Worm (Caenorhabditis elegans) whole organism, young adult: ENCODE measurements around the gene C18H9.1.
A peak's percentile ranks its signal among the peaks of the same experiment; 100 is the strongest.

Experiments
- C17E4.6 ChIP-seq: fragments of 200-800 bp; sonication (Bioruptor generic); IDR thresholded peaks from 2 replicates; pipeline ENCODE4 v1.3.6; 2022; ENCODE audit warnings: missing genetic modification reagents, missing genetic modification characterization, missing compliant biosample characterization
- D2030.7 ChIP-seq: fragments of 200-800 bp; sonication (Bioruptor generic); IDR thresholded peaks from 2 replicates; pipeline ENCODE4 v1.3.6; 2022; ENCODE audit warnings: missing genetic modification reagents, missing genetic modification characterization, missing compliant biosample characterization
- F33H1.4 ChIP-seq: fragments of 200-800 bp; sonication (Bioruptor generic); IDR thresholded peaks from 2 replicates; pipeline ENCODE4 v1.3.6; 2022; ENCODE audit warnings: missing genetic modification reagents, missing genetic modification characterization, missing compliant biosample characterization
- F49E8.2 ChIP-seq: sonication (generic microtip); optimal IDR thresholded peaks from 3 replicates; lab custom pipeline; 2017; ENCODE audit warnings: missing genetic modification characterization, mild to moderate bottlenecking, missing compliant biosample characterization, antibody characterized with exemption, moderate library complexity; ENCODE audit not compliant: insufficient read depth
- F52B5.7 ChIP-seq: sonication (generic microtip); optimal IDR thresholded peaks from 2 replicates; lab custom pipeline; 2016; ENCODE audit warnings: mild to moderate bottlenecking, missing genetic modification characterization, missing compliant biosample characterization
- Y53G8AR.9 ChIP-seq: fragments of 200-800 bp; sonication (Bioruptor generic); conservative IDR thresholded peaks from 2 replicates; pipeline ENCODE4 v1.3.6; 2022; ENCODE audit warnings: missing genetic modification reagents, missing genetic modification characterization, missing compliant biosample characterization
- Y56A3A.18 ChIP-seq: fragments of 200-800 bp; sonication (Bioruptor generic); IDR thresholded peaks from 2 replicates; pipeline ENCODE4 v1.3.6; 2022; ENCODE audit warnings: missing genetic modification reagents, missing genetic modification characterization, missing compliant biosample characterization
- aptf-3 ChIP-seq: fragments of 200-800 bp; sonication (Bioruptor generic); IDR thresholded peaks from 2 replicates; pipeline ENCODE4 v1.3.6; 2022; ENCODE audit warnings: missing genetic modification characterization, missing compliant biosample characterization
- cebp-1 ChIP-seq, 2 experiments: fragments of 200-800 bp in 1 of 2; sonication (Bioruptor generic) in 1 of 2; sonication (generic microtip) in 1 of 2; IDR thresholded peaks in 1 of 2; optimal IDR thresholded peaks in 1 of 2; 2 replicates each; pipeline versions ENCODE4 v1.3.6 to Lab custom; 2017 to 2022; ENCODE audit warnings: missing compliant biosample characterization in 2 of 2, missing genetic modification characterization in 2 of 2, mild to moderate bottlenecking in 1 of 2, missing genetic modification reagents in 1 of 2, moderate library complexity in 1 of 2
- ceh-91 ChIP-seq: fragments of 200-800 bp; sonication (Bioruptor generic); IDR thresholded peaks from 2 replicates; pipeline ENCODE4 v1.3.6; 2022; ENCODE audit warnings: missing genetic modification reagents, missing genetic modification characterization, missing compliant biosample characterization
- chd-7 ChIP-seq: sonication (generic microtip); optimal IDR thresholded peaks from 2 replicates; lab custom pipeline; 2016; ENCODE audit warnings: mild to moderate bottlenecking, missing genetic modification characterization, moderate library complexity, missing compliant biosample characterization
- dox-1 ChIP-seq: fragments of 200-800 bp; sonication (Bioruptor generic); IDR thresholded peaks from 2 replicates; pipeline ENCODE4 v1.3.6; 2022; ENCODE audit warnings: missing genetic modification reagents, missing genetic modification characterization, missing compliant biosample characterization
- dpff-1 ChIP-seq: sonication (generic microtip); optimal IDR thresholded peaks from 2 replicates; lab custom pipeline; 2017; ENCODE audit warnings: mild to moderate bottlenecking, missing genetic modification characterization, missing compliant biosample characterization
- dpl-1 ChIP-seq: fragments of 150-350 bp; optimal IDR thresholded peaks from 2 replicates; lab custom pipeline; 2014; ENCODE audit warnings: missing biosample characterization, missing genetic modification reagents, missing genetic modification characterization
- efl-1 ChIP-seq: fragments of 150-350 bp; optimal IDR thresholded peaks from 2 replicates; lab custom pipeline; 2014; ENCODE audit warnings: missing biosample characterization, missing genetic modification reagents, missing genetic modification characterization
- ekl-4 ChIP-seq: fragments of 200-800 bp; sonication (Bioruptor generic); IDR thresholded peaks from 2 replicates; pipeline ENCODE4 v1.3.6; 2022; ENCODE audit warnings: missing genetic modification reagents, missing genetic modification characterization, missing compliant biosample characterization
- gei-17 ChIP-seq: fragments of 200-800 bp; sonication (Bioruptor generic); optimal IDR thresholded peaks from 2 replicates; lab custom pipeline; 2018; ENCODE audit warnings: mild to moderate bottlenecking, missing genetic modification characterization, missing compliant biosample characterization
- hsf-1 ChIP-seq: fragments of 200-800 bp; sonication (Bioruptor generic); IDR thresholded peaks from 2 replicates; pipeline ENCODE4 v1.3.6; 2022; ENCODE audit warnings: missing genetic modification reagents, missing genetic modification characterization, missing compliant biosample characterization
- lin-35 ChIP-seq, 3 experiments: fragments of 150-350 bp in 2 of 3; sonication (generic microtip) in 1 of 3; optimal IDR thresholded peaks; 2 replicates each; lab custom pipeline; 2014 to 2018; ENCODE audit warnings: missing biosample characterization in 3 of 3, missing genetic modification characterization in 3 of 3, missing genetic modification reagents in 3 of 3
- lin-54 ChIP-seq: fragments of 200-800 bp; sonication (Bioruptor generic); optimal IDR thresholded peaks from 2 replicates; lab custom pipeline; 2018; ENCODE audit warnings: mild to moderate bottlenecking, missing genetic modification characterization, missing compliant biosample characterization
- lir-1 ChIP-seq: fragments of 200-800 bp; sonication (Bioruptor generic); conservative IDR thresholded peaks from 2 replicates; pipeline ENCODE4 v1.3.6; 2022; ENCODE audit warnings: missing genetic modification reagents, missing genetic modification characterization, missing compliant biosample characterization
- lsl-1 ChIP-seq: fragments of 200-800 bp; sonication (Bioruptor generic); optimal IDR thresholded peaks from 2 replicates; lab custom pipeline; 2018; ENCODE audit warnings: mild to moderate bottlenecking, missing genetic modification characterization, moderate library complexity, missing compliant biosample characterization
- lsy-27 ChIP-seq: sonication (generic microtip); optimal IDR thresholded peaks from 2 replicates; lab custom pipeline; 2017; ENCODE audit warnings: missing genetic modification characterization, mild to moderate bottlenecking, missing compliant biosample characterization, antibody characterized with exemption, missing genotype, borderline replicate concordance; ENCODE audit not compliant: insufficient read depth
- madf-6 ChIP-seq: fragments of 200-800 bp; sonication (Bioruptor generic); IDR thresholded peaks from 2 replicates; pipeline ENCODE4 v1.3.6; 2022; ENCODE audit warnings: missing genetic modification reagents, missing genetic modification characterization, missing compliant biosample characterization
- madf-8 ChIP-seq: fragments of 200-800 bp; sonication (Bioruptor generic); conservative IDR thresholded peaks from 2 replicates; pipeline ENCODE4 v1.3.6; 2022; ENCODE audit warnings: missing genetic modification reagents, missing genetic modification characterization, missing compliant biosample characterization
- mcd-1 ChIP-seq: fragments of 200-800 bp; sonication (Bioruptor generic); IDR thresholded peaks from 2 replicates; pipeline ENCODE4 v1.3.6; 2022; ENCODE audit warnings: missing genetic modification reagents, missing genetic modification characterization, missing compliant biosample characterization
- mes-4 ChIP-seq: sonication (generic microtip); optimal IDR thresholded peaks from 2 replicates; lab custom pipeline; 2016; ENCODE audit warnings: missing genotype, missing genetic modification characterization, missing compliant biosample characterization
- nfyb-1 ChIP-seq: fragments of 200-800 bp; sonication (Bioruptor generic); IDR thresholded peaks from 2 replicates; pipeline ENCODE4 v1.3.6; 2022; ENCODE audit warnings: missing genetic modification reagents, missing genetic modification characterization, missing compliant biosample characterization
- nhr-27 ChIP-seq: fragments of 200-800 bp; sonication (Bioruptor generic); optimal IDR thresholded peaks from 2 replicates; lab custom pipeline; 2018; ENCODE audit warnings: mild to moderate bottlenecking, missing genetic modification characterization, moderate library complexity, missing compliant biosample characterization
- nhr-80 ChIP-seq: sonication (generic microtip); optimal IDR thresholded peaks from 2 replicates; lab custom pipeline; 2016; ENCODE audit warnings: missing genetic modification characterization, missing compliant biosample characterization
- pbrm-1 ChIP-seq: fragments of 200-800 bp; sonication (Bioruptor generic); IDR thresholded peaks from 2 replicates; pipeline ENCODE4 v1.3.6; 2022; ENCODE audit warnings: missing genetic modification reagents, missing genetic modification characterization, missing compliant biosample characterization
- sdz-38 ChIP-seq: sonication (generic microtip); optimal IDR thresholded peaks from 2 replicates; lab custom pipeline; 2016; ENCODE audit warnings: missing genotype, missing genetic modification characterization, missing compliant biosample characterization
- sea-2 ChIP-seq: fragments of 200-800 bp; sonication (Bioruptor generic); IDR thresholded peaks from 2 replicates; pipeline ENCODE4 v1.3.6; 2022; ENCODE audit warnings: missing genetic modification characterization, missing compliant biosample characterization
- snpc-1.1 ChIP-seq: sonication (generic microtip); optimal IDR thresholded peaks from 2 replicates; lab custom pipeline; 2017; ENCODE audit warnings: missing genetic modification characterization, mild to moderate bottlenecking, missing compliant biosample characterization, antibody characterized with exemption, moderate library complexity, missing genotype, missing genetic modification reagents; ENCODE audit not compliant: insufficient read depth
- snpc-3.4 ChIP-seq: sonication (generic microtip); optimal IDR thresholded peaks from 2 replicates; lab custom pipeline; 2017; ENCODE audit warnings: missing genetic modification characterization, mild to moderate bottlenecking, missing compliant biosample characterization, antibody characterized with exemption, moderate library complexity, missing genotype, missing genetic modification reagents
- somi-1 ChIP-seq: fragments of 200-800 bp; sonication (Bioruptor generic); optimal IDR thresholded peaks from 2 replicates; lab custom pipeline; 2018; ENCODE audit warnings: mild to moderate bottlenecking, missing genetic modification characterization, missing compliant biosample characterization
- sptf-2 ChIP-seq: fragments of 200-800 bp; sonication (Bioruptor generic); optimal IDR thresholded peaks from 2 replicates; lab custom pipeline; 2018; ENCODE audit warnings: mild to moderate bottlenecking, missing genetic modification characterization, missing compliant biosample characterization
- tbp1 ChIP-seq: fragments of 200-800 bp; sonication (Bioruptor generic); optimal IDR thresholded peaks from 2 replicates; lab custom pipeline; 2018; ENCODE audit warnings: mild to moderate bottlenecking, missing genetic modification characterization, missing compliant biosample characterization
- tbx-9 ChIP-seq: sonication (generic microtip); optimal IDR thresholded peaks from 2 replicates; lab custom pipeline; 2016; ENCODE audit warnings: borderline replicate concordance, missing genetic modification characterization, inconsistent platforms, missing compliant biosample characterization
- unc-62 ChIP-seq: fragments of 150-350 bp; optimal IDR thresholded peaks from 2 replicates; lab custom pipeline; 2014; ENCODE audit warnings: missing biosample characterization, missing genetic modification reagents, missing genetic modification characterization
- ztf-25 ChIP-seq: fragments of 200-800 bp; sonication (Bioruptor generic); IDR thresholded peaks from 2 replicates; pipeline ENCODE4 v1.3.6; 2022; ENCODE audit warnings: missing genetic modification reagents, missing genetic modification characterization, missing compliant biosample characterization
- ztf-3 ChIP-seq: fragments of 200-800 bp; sonication (Bioruptor generic); optimal IDR thresholded peaks from 2 replicates; lab custom pipeline; 2018; ENCODE audit warnings: mild to moderate bottlenecking, missing genetic modification characterization, missing compliant biosample characterization

C18H9.1 gene

ce11 chrII:6673894-6674293 is 25.0 kb upstream of the C18H9.1 start, which contains the start of gene H43E16.1:
H43E16.1 (plus strand) TSS chrII:6674268.
- TF ChIP-seq ztf-25 (GFP tag; lab: Robert Waterston, UW) (no peak), nhr-80 (peak; percentile 64), snpc-1.1 (no peak), F52B5.7 (tag; lab: Kevin White, UChicago) (no peak)

- TF ChIP-seq dpff-1 (tag; lab: Kevin White, UChicago): no peak
- no peak for TF ChIP-seq madf-6 (GFP tag; lab: Robert Waterston, UW)
- TF ChIP-seq mes-4 (tag; lab: Kevin White, UChicago): no peak
- no peak for TF ChIP-seq tbp1 (GFP tag; lab: Kevin White, UChicago)
- no peak for TF ChIP-seq hsf-1 (GFP tag; lab: Robert Waterston, UW)
- TF ChIP-seq sdz-38: no peak
- no peak for TF ChIP-seq dox-1 (GFP tag; lab: Robert Waterston, UW)
- TF ChIP-seq Y53G8AR.9 (GFP tag; lab: Robert Waterston, UW): no peak
- TF ChIP-seq ekl-4 (GFP tag; lab: Robert Waterston, UW): no peak
- TF ChIP-seq lsy-27 (tag; lab: Kevin White, UChicago): no peak
- no peak for TF ChIP-seq unc-62 (GFP tag; lab: Kevin White, UChicago)
These were observed 19.2 kb upstream of the C18H9.1 start, which contains the start of gene ift-74 for ce11 chrII:6679724-6680123. ift-74 (plus strand) TSS chrII:6680024.

ce11 chrII:6681478-6681877 is 17.4 kb upstream of the C18H9.1 start:
- no peak for TF ChIP-seq tbx-9 (tag; lab: Kevin White, UChicago)
- TF ChIP-seq nhr-80: peak; percentile 43

ce11 chrII:6682918-6683317 is 16.0 kb upstream of the C18H9.1 start:
- TF ChIP-seq nfyb-1 (no peak), madf-8 (GFP tag; lab: Robert Waterston, UW) (peak; percentile 82), Y56A3A.18 (GFP tag; lab: Robert Waterston, UW) (no peak), lin-54 (GFP tag; lab: Kevin White, UChicago) (peak; percentile 7), lsl-1 (GFP tag; lab: Kevin White, UChicago) (peak; percentile 95), F33H1.4 (GFP tag; lab: Robert Waterston, UW) (peak; percentile 89), D2030.7 (GFP tag; lab: Robert Waterston, UW) (peak; percentile 70), sptf-2 (GFP tag; lab: Kevin White, UChicago) (no peak), madf-6 (GFP tag; lab: Robert Waterston, UW) (peak; percentile 92), efl-1 (GFP tag; lab: Kevin White, UChicago) (peak; percentile 88), aptf-3 (GFP tag; lab: Robert Waterston, UW) (no peak), lin-35 (GFP tag; optimal IDR thresholded peaks at IDR 0.05; lab: Kevin White, UChicago) (peak in 1 of 3 experiments; percentile 12), chd-7 (tag; lab: Kevin White, UChicago) (no peak), lir-1 (GFP tag; lab: Robert Waterston, UW) (no peak), somi-1 (no peak), gei-17 (GFP tag; lab: Kevin White, UChicago) (no peak), snpc-3.4 (tag; lab: Kevin White, UChicago) (peak; percentile 34), F49E8.2 (tag; lab: Kevin White, UChicago) (peak; percentile 55), C17E4.6 (GFP tag; lab: Robert Waterston, UW) (no peak), ceh-91 (GFP tag; lab: Robert Waterston, UW) (peak; percentile 47; the same call in 1 of the 2 replicates), nhr-27 (tag; lab: Kevin White, UChicago) (no peak), sea-2 (GFP tag; lab: Robert Waterston, UW) (no peak), pbrm-1 (0 out of 2 replicates have a peak, but pooled peaks have one; percentile 46), ztf-3 (GFP tag; lab: Kevin White, UChicago) (no peak), mcd-1 (GFP tag; lab: Robert Waterston, UW) (no peak), dpl-1 (GFP tag; lab: Kevin White, UChicago) (peak; percentile 62), hsf-1 (GFP tag; lab: Robert Waterston, UW) (0 out of 2 replicates have a peak, but pooled peaks have one; percentile 34), nhr-80 (no peak), cebp-1 (GFP tag; IDR thresholded peaks at IDR 0.05; lab: Robert Waterston, UW) (no peak), cebp-1 (tag; optimal IDR thresholded peaks at IDR 0.05; lab: Kevin White, UChicago) (no peak)
